Worm (Caenorhabditis elegans): ENCODE measurements around the gene K06H7.2.
A peak's percentile ranks its signal among the peaks of the same experiment; 100 is the strongest.

The K06H7.2 gene

ce11 chrIII:8144574-8145065 lies 51.2 kb downstream of the K06H7.2 start, which contains the start of the genes C14B9.8 and mrpl-18:
Gene C14B9.8 (minus strand): TSS chrIII:8144629.
Gene mrpl-18 (plus strand): TSS chrIII:8145015.
- TF ChIP-seq nfya-1 (tag; optimal IDR thresholded peaks at IDR 0.05; ENCODE audit: insufficient read depth) (peak; percentile 70), tbx-2 (tag; optimal IDR thresholded peaks at IDR 0.05) (no peak), nhr-12 (tag; optimal IDR thresholded peaks at IDR 0.05) (no peak), nhr-25 (tag; optimal IDR thresholded peaks at IDR 0.05) (peak; percentile 15), ceh-82 (tag; optimal IDR thresholded peaks at IDR 0.05) (peak; percentile 6), lin-15B (tag; optimal IDR thresholded peaks at IDR 0.05) (peak; percentile 84), elt-2 (tag; optimal IDR thresholded peaks at IDR 0.05) (peak; percentile 10), ceh-16 (tag; optimal IDR thresholded peaks at IDR 0.05) (no peak), snpc-4 (tag; optimal IDR thresholded peaks at IDR 0.05) (no peak), lin-39 (tag; optimal IDR thresholded peaks at IDR 0.05) (peak; percentile 30), unc-39 (tag; optimal IDR thresholded peaks at IDR 0.05) (no peak), lsy-12 (tag; optimal IDR thresholded peaks at IDR 0.05) (no peak), pha-4 (tag; optimal IDR thresholded peaks at IDR 0.05) (peak; percentile 68), skn-1 (tag; optimal IDR thresholded peaks at IDR 0.05) (peak; percentile 32), nhr-43 (tag; optimal IDR thresholded peaks at IDR 0.05; ENCODE audit: poor library complexity, severe bottlenecking) (peak; percentile 73)
